Worm (Caenorhabditis elegans) whole organism, L4/young adult: ENCODE data around the gene F55A11.8.

Source experiments
- W03F9.2 ChIP-seq: fragments of 150-350 bp; optimal IDR thresholded peaks from 2 replicates; lab custom pipeline; 2014; ENCODE audit warnings: missing biosample characterization, missing genetic modification characterization
- dao-5 ChIP-seq: sonication (generic microtip); optimal IDR thresholded peaks from 2 replicates; lab custom pipeline; 2016; ENCODE audit warnings: missing genotype, missing genetic modification characterization, moderate library complexity, missing compliant biosample characterization
- him-1 ChIP-seq: sonication (generic microtip); optimal IDR thresholded peaks from 2 replicates; lab custom pipeline; 2016; ENCODE audit warnings: missing genotype, missing genetic modification reagents, missing genetic modification characterization, missing compliant biosample characterization

F55A11.8 gene

ce11 chrV:11776538-11776937, 11.4 kb upstream of the F55A11.8 start, which contains the start of gene F55A11.6:
F55A11.6 (plus strand) TSS chrV:11776838.
- TF ChIP-seq dao-5 (tag; lab: Kevin White, UChicago) (no peak), W03F9.2 (tag; lab: Kevin White, UChicago) (no peak), him-1 (tag; lab: Kevin White, UChicago) (no peak)

- TF ChIP-seq W03F9.2 (tag; lab: Kevin White, UChicago) (no peak), dao-5 (tag; lab: Kevin White, UChicago) (no peak), him-1 (tag; lab: Kevin White, UChicago) (no peak)
These were observed 10.1 kb upstream of the F55A11.8 start for ce11 chrV:11777846-11778245.

ce11 chrV:11779310-11779709, 8.7 kb upstream of the F55A11.8 start:
- TF ChIP-seq W03F9.2 (tag; lab: Kevin White, UChicago) (no peak), him-1 (tag; lab: Kevin White, UChicago) (no peak), dao-5 (tag; lab: Kevin White, UChicago) (no peak)

- TF ChIP-seq him-1 (tag; lab: Kevin White, UChicago) (no peak), dao-5 (tag; lab: Kevin White, UChicago) (no peak), W03F9.2 (tag; lab: Kevin White, UChicago) (no peak)
These were observed 8.2 kb upstream of the F55A11.8 start for ce11 chrV:11779810-11780209.

- TF ChIP-seq him-1 (tag; lab: Kevin White, UChicago) (peak; percentile 72), dao-5 (tag; lab: Kevin White, UChicago) (peak; percentile 82), W03F9.2 (tag; lab: Kevin White, UChicago) (peak; percentile 78)
These were observed 5.1 kb upstream of the F55A11.8 start, which contains the start of gene F55A11.11 for ce11 chrV:11782809-11783440. F55A11.11 (plus strand) TSS chrV:11783149.

ce11 chrV:11787258-11787657, 730 bp upstream of the F55A11.8 start, which contains the start of gene F55A11.7:
F55A11.7 (minus strand) TSS chrV:11787443.
- no peak for TF ChIP-seq him-1 (tag; lab: Kevin White, UChicago)
- no peak for TF ChIP-seq W03F9.2 (tag; lab: Kevin White, UChicago)
- TF ChIP-seq dao-5 (tag; lab: Kevin White, UChicago) = no peak

ce11 chrV:11789474-11789873, 1.5 kb downstream of the F55A11.8 start, which contains the start of gene D2023.1:
D2023.1 (plus strand) TSS chrV:11789550.
- TF ChIP-seq dao-5 (tag; lab: Kevin White, UChicago) (no peak), W03F9.2 (tag; lab: Kevin White, UChicago) (no peak), him-1 (tag; lab: Kevin White, UChicago) (no peak)

ce11 chrV:11794172-11794571, 6.2 kb downstream of the F55A11.8 start:
- TF ChIP-seq him-1 (tag; lab: Kevin White, UChicago) = no peak
- no peak for TF ChIP-seq dao-5 (tag; lab: Kevin White, UChicago)
- TF ChIP-seq W03F9.2 (tag; lab: Kevin White, UChicago) = no peak

- TF ChIP-seq dao-5 (tag; lab: Kevin White, UChicago) (no peak), W03F9.2 (tag; lab: Kevin White, UChicago) (no peak), him-1 (tag; lab: Kevin White, UChicago) (no peak)
These were observed 7.4 kb downstream of the F55A11.8 start for ce11 chrV:11795352-11795751.

ce11 chrV:11796343-11796742, 8.4 kb downstream of the F55A11.8 start:
- TF ChIP-seq him-1 (tag; lab: Kevin White, UChicago) (no peak), W03F9.2 (tag; lab: Kevin White, UChicago) (no peak), dao-5 (tag; lab: Kevin White, UChicago) (no peak)

- no peak for TF ChIP-seq W03F9.2 (tag; lab: Kevin White, UChicago)
- TF ChIP-seq dao-5 (tag; lab: Kevin White, UChicago) = no peak
- no peak for TF ChIP-seq him-1 (tag; lab: Kevin White, UChicago)
These were observed 9.4 kb downstream of the F55A11.8 start for ce11 chrV:11797272-11797855.

ce11 chrV:11798320-11798719, 10.3 kb downstream of the F55A11.8 start:
- TF ChIP-seq him-1 (tag; lab: Kevin White, UChicago) (no peak), W03F9.2 (tag; lab: Kevin White, UChicago) (no peak), dao-5 (tag; lab: Kevin White, UChicago) (no peak)

ce11 chrV:11799252-11799822, 11.3 kb downstream of the F55A11.8 start:
- TF ChIP-seq him-1 (tag; lab: Kevin White, UChicago) (no peak), dao-5 (tag; lab: Kevin White, UChicago) (no peak)
